Worm (Caenorhabditis elegans) whole organism, L2 larva: Measurements from ENCODE around the gene algn-1.

Source experiments
- Y55F3AM.14 ChIP-seq: fragments of 200-800 bp; sonication (Bioruptor generic); optimal IDR thresholded peaks from 2 replicates; lab custom pipeline; 2018; ENCODE audit warnings: mild to moderate bottlenecking, missing genetic modification characterization, missing compliant biosample characterization
- alr-1 ChIP-seq: fragments of 150-350 bp; optimal IDR thresholded peaks from 2 replicates; lab custom pipeline; 2014; ENCODE audit warnings: missing biosample characterization, missing genetic modification characterization
- ceh-82 ChIP-seq: fragments of 150-350 bp; optimal IDR thresholded peaks from 2 replicates; lab custom pipeline; 2014; ENCODE audit warnings: missing biosample characterization, missing genetic modification characterization
- dmd-4 ChIP-seq: sonication (generic microtip); optimal IDR thresholded peaks from 2 replicates; lab custom pipeline; 2017; ENCODE audit warnings: missing biosample characterization, missing genetic modification characterization
- elt-3 ChIP-seq: sonication (generic microtip); optimal IDR thresholded peaks from 2 replicates; lab custom pipeline; 2017; ENCODE audit warnings: missing biosample characterization, missing genetic modification characterization
- lin-39 ChIP-seq: fragments of 150-350 bp; optimal IDR thresholded peaks from 2 replicates; lab custom pipeline; 2014; ENCODE audit warnings: missing biosample characterization, missing genetic modification reagents, missing genetic modification characterization
- nhr-11 ChIP-seq: fragments of 150-350 bp; optimal IDR thresholded peaks from 2 replicates; lab custom pipeline; 2014; ENCODE audit warnings: missing biosample characterization, missing genetic modification characterization
- nhr-237 ChIP-seq: fragments of 150-350 bp; optimal IDR thresholded peaks from 2 replicates; lab custom pipeline; 2014; ENCODE audit warnings: missing biosample characterization, missing genetic modification characterization
- nhr-77 ChIP-seq: fragments of 150-350 bp; optimal IDR thresholded peaks from 2 replicates; lab custom pipeline; 2014; ENCODE audit warnings: missing biosample characterization, missing genetic modification characterization
- sma-3 ChIP-seq: sonication (generic microtip); optimal IDR thresholded peaks from 2 replicates; lab custom pipeline; 2016; ENCODE audit warnings: missing genetic modification reagents, missing genetic modification characterization, missing compliant biosample characterization
- unc-62 ChIP-seq: fragments of 150-350 bp; optimal IDR thresholded peaks from 2 replicates; lab custom pipeline; 2014; ENCODE audit warnings: missing biosample characterization, missing genetic modification reagents, missing genetic modification characterization
- ztf-1 ChIP-seq: fragments of 200-800 bp; sonication (Bioruptor generic); conservative IDR thresholded peaks from 2 replicates; pipeline ENCODE4 v1.3.6; 2022; ENCODE audit warnings: missing genetic modification characterization, missing compliant biosample characterization
- ztf-11 ChIP-seq: sonication (generic microtip); optimal IDR thresholded peaks from 2 replicates; lab custom pipeline; 2017; ENCODE audit warnings: missing biosample characterization, missing genetic modification characterization
- ztf-4 ChIP-seq: fragments of 150-350 bp; optimal IDR thresholded peaks from 2 replicates; lab custom pipeline; 2014; ENCODE audit warnings: missing biosample characterization, missing genetic modification characterization

- TF ChIP-seq ztf-11 (tag; lab: Kevin White, UChicago), result no peak
- TF ChIP-seq nhr-11, result no peak
- TF ChIP-seq dmd-4 (tag; lab: Kevin White, UChicago), result no peak
- no peak for TF ChIP-seq unc-62
- no peak for TF ChIP-seq nhr-77
- TF ChIP-seq alr-1 (tag; lab: Kevin White, UChicago), result no peak
- no peak for TF ChIP-seq Y55F3AM.14 (GFP tag; lab: Kevin White, UChicago)
- no peak for TF ChIP-seq elt-3
- no peak for TF ChIP-seq ztf-1 (GFP tag; lab: Robert Waterston, UW)
- TF ChIP-seq nhr-237, result no peak
- TF ChIP-seq ztf-4 (tag; lab: Kevin White, UChicago), result no peak
- TF ChIP-seq ceh-82 (tag; lab: Kevin White, UChicago), result no peak
- no peak for TF ChIP-seq sma-3
- TF ChIP-seq lin-39 (tag; lab: Kevin White, UChicago), result no peak
Measured at ce11 chrIII:6492807-6493206, 32.9 kb downstream of the algn-1 start, which contains the start of gene srb-11.
